Fruit fly (Drosophila melanogaster): ENCODE measurements around the gene Ulp1.

Ulp1 gene

dm6 chrX:19159942-19160341, 48.0 kb downstream of the Ulp1 start (continued):
- TF ChIP-seq sc (optimal IDR thresholded peaks at IDR 0.05) (no peak), sc (GFP tag; optimal IDR thresholded peaks at IDR 0.05) (no peak), Hmr (GFP tag; optimal IDR thresholded peaks at IDR 0.05) (no peak), bcd (GFP tag; optimal IDR thresholded peaks at IDR 0.05) (no peak), CG31441 (GFP tag; IDR thresholded peaks at IDR 0.05) (0 out of 2 replicates have a peak, but pooled peaks have one; percentile 12), Chrac-16 (GFP tag; optimal IDR thresholded peaks at IDR 0.05) (no peak), cas (GFP tag; IDR thresholded peaks at IDR 0.05) (no peak), Ptx1 (GFP tag; IDR thresholded peaks at IDR 0.05) (no peak), bowl (GFP tag; IDR thresholded peaks at IDR 0.05) (no peak), CG10321 (GFP tag; IDR thresholded peaks at IDR 0.05) (no peak), h (optimal IDR thresholded peaks at IDR 0.05) (no peak), ATbp (GFP tag; optimal IDR thresholded peaks at IDR 0.05) (peak; percentile 16), C15 (GFP tag; IDR thresholded peaks at IDR 0.05) (no peak), CG3065 (GFP tag; optimal IDR thresholded peaks at IDR 0.05) (no peak), CG43689 (GFP tag; IDR thresholded peaks at IDR 0.05) (no peak), CG7372 (GFP tag; IDR thresholded peaks at IDR 0.05) (no peak), schlank (tag; optimal IDR thresholded peaks at IDR 0.05) (no peak), CG34224 (GFP tag; IDR thresholded peaks at IDR 0.05; ENCODE audit: partially characterized antibody) (no peak), CG6765 (GFP tag; optimal IDR thresholded peaks at IDR 0.05) (no peak), Oli (tag; optimal IDR thresholded peaks at IDR 0.05) (peak; percentile 1), CG18011 (GFP tag; optimal IDR thresholded peaks at IDR 0.05) (no peak), CG10267 (tag; optimal IDR thresholded peaks at IDR 0.05) (peak; percentile 29), CG18262 (tag; optimal IDR thresholded peaks at IDR 0.05) (peak; percentile 51), CG2875 (GFP tag; optimal IDR thresholded peaks at IDR 0.05) (peak; percentile 15), sim (GFP tag; IDR thresholded peaks at IDR 0.05) (no peak), ato (GFP tag; IDR thresholded peaks at IDR 0.05; ENCODE audit: partially characterized antibody) (no peak), CG14667 (GFP tag; IDR thresholded peaks at IDR 0.05) (no peak), eve (GFP tag; optimal IDR thresholded peaks at IDR 0.05) (no peak), CG15601 (tag; optimal IDR thresholded peaks at IDR 0.05) (peak; percentile 21), CG8281 (tag; optimal IDR thresholded peaks at IDR 0.05) (no peak), Awh (GFP tag; IDR thresholded peaks at IDR 0.05) (no peak), zfh1 (GFP tag; IDR thresholded peaks at IDR 0.05) (no peak), CG18476 (GFP tag; optimal IDR thresholded peaks at IDR 0.05) (no peak), CG32772 (GFP tag; IDR thresholded peaks at IDR 0.05) (no peak), kni (GFP tag; optimal IDR thresholded peaks at IDR 0.05) (no peak), CG8765 (GFP tag; IDR thresholded peaks at IDR 0.05) (no peak), bab2 (GFP tag; optimal IDR thresholded peaks at IDR 0.05) (no peak), Gug (GFP tag; IDR thresholded peaks at IDR 0.05) (no peak), grau (tag; optimal IDR thresholded peaks at IDR 0.05) (peak; percentile 33)

dm6 chrX:19158519-19159289, 49.3 kb downstream of the Ulp1 start:
- no peak for TF ChIP-seq CG8944 (GFP tag; optimal IDR thresholded peaks at IDR 0.05)
- no peak for TF ChIP-seq Bteb2 (GFP tag; optimal IDR thresholded peaks at IDR 0.05)
- no peak for TF ChIP-seq dimm (GFP tag; IDR thresholded peaks at IDR 0.05)
- no peak for TF ChIP-seq CG32767 (GFP tag; IDR thresholded peaks at IDR 0.05)
- peak; percentile 53 for TF ChIP-seq Sox100B (GFP tag; optimal IDR thresholded peaks at IDR 0.05)
- TF ChIP-seq CG17361 (GFP tag; IDR thresholded peaks at IDR 0.05): peak; percentile 56; the same call in 2 of the 3 replicates
- TF ChIP-seq Ets65A (GFP tag): peak; percentile 59
- peak; percentile 25 for TF ChIP-seq grau (tag; optimal IDR thresholded peaks at IDR 0.05)
- no peak for TF ChIP-seq Abd-B (GFP tag; optimal IDR thresholded peaks at IDR 0.05)
- TF ChIP-seq fd96Cb (tag; optimal IDR thresholded peaks at IDR 0.05): no peak
- TF ChIP-seq CG8765 (GFP tag; IDR thresholded peaks at IDR 0.05): no peak
- TF ChIP-seq Med (GFP tag): peak; percentile 50
- no peak for TF ChIP-seq Dfd (GFP tag; optimal IDR thresholded peaks at IDR 0.05)
- TF ChIP-seq salm (tag; optimal IDR thresholded peaks at IDR 0.05): no peak
- TF ChIP-seq Lpt (GFP tag; optimal IDR thresholded peaks at IDR 0.05): no peak
- no peak for TF ChIP-seq Atf6 (GFP tag; IDR thresholded peaks at IDR 0.05)
- no peak for TF ChIP-seq CG10462 (GFP tag; optimal IDR thresholded peaks at IDR 0.05)

Data from whole organism, embryonic.